Fruit fly (Drosophila melanogaster) whole organism, embryonic: ENCODE data around the gene Gr28a.
A peak's percentile ranks its signal among the peaks of the same experiment; 100 is the strongest.

Experiments used
- Adf1 ChIP-seq: fragments of 200-800 bp; sonication (Bioruptor generic); IDR thresholded peaks from 2 replicates; pipeline ENCODE4 v1.3.6; 2022; ENCODE audit warnings: missing biosample characterization, missing genetic modification characterization
- Awh ChIP-seq: fragments of 200-800 bp; sonication (Bioruptor generic); IDR thresholded peaks from 2 replicates; pipeline ENCODE4, ENCODE4 v1.3.6; 2022; ENCODE audit warnings: missing biosample characterization, missing genetic modification characterization
- CG10147 ChIP-seq: fragments of 200-800 bp; sonication (Bioruptor generic); optimal IDR thresholded peaks from 2 replicates; lab custom pipeline; 2019; ENCODE audit warnings: missing biosample characterization, mild to moderate bottlenecking, missing genetic modification characterization, moderate library complexity
- CG13287 ChIP-seq: fragments of 200-800 bp; sonication (Bioruptor generic); IDR thresholded peaks from 2 replicates; pipeline ENCODE4 v1.3.6; 2022; ENCODE audit warnings: missing biosample characterization, missing genetic modification characterization; ENCODE audit not compliant: partially characterized antibody
- CG14050 ChIP-seq: fragments of 200-800 bp; sonication (Bioruptor generic); IDR thresholded peaks from 3 replicates; pipeline ENCODE4 v1.3.6; 2022; ENCODE audit warnings: missing biosample characterization, missing genetic modification characterization
- CG14965 ChIP-seq: fragments of 200-800 bp; sonication (Bioruptor generic); optimal IDR thresholded peaks from 2 replicates; lab custom pipeline; 2016; ENCODE audit warnings: missing biosample characterization, missing genetic modification characterization, borderline replicate concordance
- CG15073 ChIP-seq: fragments of 200-800 bp; sonication (Bioruptor generic); optimal IDR thresholded peaks from 2 replicates; lab custom pipeline; 2016; ENCODE audit warnings: missing biosample characterization, missing genetic modification characterization
- CG17385 ChIP-seq: fragments of 200-800 bp; sonication (Bioruptor generic); optimal IDR thresholded peaks from 3 replicates; lab custom pipeline; 2018; ENCODE audit warnings: missing biosample characterization, mild to moderate bottlenecking, missing genetic modification characterization
- CG17829 ChIP-seq: fragments of 200-800 bp; optimal IDR thresholded peaks from 2 replicates; lab custom pipeline; 2019; ENCODE audit warnings: missing biosample characterization, mild to moderate bottlenecking, missing genetic modification characterization, moderate library complexity
- CG1832 ChIP-seq: fragments of 200-800 bp; sonication (Bioruptor generic); optimal IDR thresholded peaks from 2 replicates; lab custom pipeline; 2017; ENCODE audit warnings: missing biosample characterization, mild to moderate bottlenecking, missing genetic modification characterization, inconsistent platforms
- CG18764 ChIP-seq: fragments of 200-800 bp; sonication (Bioruptor generic); optimal IDR thresholded peaks from 3 replicates; lab custom pipeline; 2016; ENCODE audit warnings: missing biosample characterization, missing genetic modification characterization
- CG31224 ChIP-seq: fragments of 200-800 bp; sonication (Bioruptor generic); IDR thresholded peaks from 2 replicates; pipeline ENCODE4 v1.3.6; 2022; ENCODE audit warnings: missing biosample characterization, missing genetic modification characterization
- CG32767 ChIP-seq: fragments of 200-800 bp; sonication (Bioruptor generic); IDR thresholded peaks from 2 replicates; pipeline ENCODE4 v1.3.6; 2022; ENCODE audit warnings: missing biosample characterization, missing genetic modification characterization
- CG4282 ChIP-seq: fragments of 200-800 bp; sonication (Bioruptor generic); optimal IDR thresholded peaks from 2 replicates; lab custom pipeline; 2016; ENCODE audit warnings: missing biosample characterization, missing genetic modification characterization
- CG4404 ChIP-seq: fragments of 200-800 bp; sonication (Bioruptor generic); IDR thresholded peaks from 2 replicates; pipeline ENCODE4 v1.3.6; 2022; ENCODE audit warnings: missing biosample characterization, missing genetic modification characterization
- CG7357 ChIP-seq: fragments of 200-800 bp; sonication (Bioruptor generic); IDR thresholded peaks from 3 replicates; pipeline ENCODE4 v1.3.6; 2022; ENCODE audit warnings: missing biosample characterization, missing genetic modification characterization
- CG7372 ChIP-seq: fragments of 200-800 bp; sonication (Bioruptor generic); IDR thresholded peaks from 2 replicates; pipeline ENCODE4 v1.3.6; 2022; ENCODE audit warnings: missing biosample characterization, missing genetic modification characterization
- CG8281 ChIP-seq: fragments of 200-800 bp; sonication (Bioruptor generic); optimal IDR thresholded peaks from 2 replicates; lab custom pipeline; 2018; ENCODE audit warnings: missing biosample characterization, mild to moderate bottlenecking, missing genetic modification characterization, moderate library complexity
- CG8924 ChIP-seq: fragments of 200-800 bp; optimal IDR thresholded peaks from 3 replicates; lab custom pipeline; 2019; ENCODE audit warnings: missing biosample characterization, mild to moderate bottlenecking, missing genetic modification characterization, moderate library complexity
- Camta ChIP-seq: fragments of 200-800 bp; sonication (Bioruptor generic); optimal IDR thresholded peaks from 2 replicates; lab custom pipeline; 2016; ENCODE audit warnings: missing biosample characterization, missing genetic modification characterization
- Dp ChIP-seq: fragments of 200-800 bp; sonication (Bioruptor generic); optimal IDR thresholded peaks from 2 replicates; lab custom pipeline; 2018; ENCODE audit warnings: missing biosample characterization, mild to moderate bottlenecking, missing genetic modification characterization, moderate library complexity
- Fer1 ChIP-seq: fragments of 200-800 bp; sonication (Bioruptor generic); optimal IDR thresholded peaks from 2 replicates; lab custom pipeline; 2017; ENCODE audit warnings: missing biosample characterization, mild to moderate bottlenecking, missing genetic modification characterization
- Gsc ChIP-seq: fragments of 200-800 bp; sonication (Bioruptor generic); IDR thresholded peaks from 2 replicates; pipeline ENCODE4 v1.3.6; 2022; ENCODE audit warnings: missing biosample characterization, missing genetic modification characterization
- HLH4C ChIP-seq: fragments of 200-800 bp; sonication (Bioruptor generic); IDR thresholded peaks from 3 replicates; pipeline ENCODE4 v1.3.6; 2022; ENCODE audit warnings: missing biosample characterization, missing genetic modification characterization; ENCODE audit not compliant: partially characterized antibody
- Jarid2 ChIP-seq: fragments of 200-800 bp; sonication (Bioruptor generic); optimal IDR thresholded peaks from 3 replicates; lab custom pipeline; 2017; ENCODE audit warnings: mild to moderate bottlenecking, missing biosample characterization, missing genetic modification reagents, missing genetic modification characterization
- MESR4 ChIP-seq: fragments of 200-800 bp; sonication (Bioruptor generic); optimal IDR thresholded peaks from 2 replicates; lab custom pipeline; 2018; ENCODE audit warnings: missing biosample characterization, mild to moderate bottlenecking, missing genetic modification characterization, moderate library complexity
- Max ChIP-seq: fragments of 200-800 bp; sonication (Bioruptor generic); optimal IDR thresholded peaks from 2 replicates; lab custom pipeline; 2016; ENCODE audit warnings: missing biosample characterization, mild to moderate bottlenecking, missing genetic modification characterization
- Mrtf ChIP-seq: fragments of 200-800 bp; sonication (Bioruptor generic); IDR thresholded peaks from 3 replicates; pipeline ENCODE4 v1.3.6; 2022; ENCODE audit warnings: missing biosample characterization, missing genetic modification characterization
- NFAT ChIP-seq: fragments of 200-800 bp; sonication (Bioruptor generic); IDR thresholded peaks from 2 replicates; pipeline ENCODE4 v1.3.6; 2022; ENCODE audit warnings: missing biosample characterization, missing genetic modification characterization
- Nf-YC ChIP-seq: fragments of 200-800 bp; optimal IDR thresholded peaks from 3 replicates; lab custom pipeline; 2019; ENCODE audit warnings: missing biosample characterization, mild to moderate bottlenecking, missing genetic modification characterization, moderate library complexity
- Scr ChIP-seq: fragments of 200-800 bp; sonication (Bioruptor generic); IDR thresholded peaks from 2 replicates; pipeline ENCODE4 v1.3.6; 2022; ENCODE audit warnings: missing biosample characterization, missing genetic modification characterization; ENCODE audit not compliant: partially characterized antibody
- Xrp1 ChIP-seq: fragments of 200-800 bp; sonication (Bioruptor generic); IDR thresholded peaks from 2 replicates; pipeline ENCODE4 v1.3.6; 2022; ENCODE audit warnings: missing biosample characterization, missing genetic modification characterization
- abd-A ChIP-seq: fragments of 200-800 bp; sonication (Bioruptor generic); optimal IDR thresholded peaks from 3 replicates; lab custom pipeline; 2019; ENCODE audit warnings: missing biosample characterization, mild to moderate bottlenecking, missing genetic modification characterization, moderate library complexity
- bowl ChIP-seq: fragments of 200-800 bp; sonication (Bioruptor generic); IDR thresholded peaks from 2 replicates; pipeline ENCODE4 v1.3.6; 2022; ENCODE audit warnings: missing biosample characterization, missing genetic modification characterization
- bsh ChIP-seq, 2 experiments: fragments of 200-800 bp; sonication (Bioruptor generic); optimal IDR thresholded peaks; 2 replicates each; lab custom pipeline; 2017 to 2018; ENCODE audit warnings: mild to moderate bottlenecking in 2 of 2, missing biosample characterization in 2 of 2, missing genetic modification characterization in 2 of 2, moderate library complexity in 1 of 2
- cg ChIP-seq: fragments of 200-800 bp; sonication (Bioruptor generic); optimal IDR thresholded peaks from 3 replicates; lab custom pipeline; 2019; ENCODE audit warnings: missing biosample characterization, mild to moderate bottlenecking, missing genetic modification characterization, moderate library complexity
- crc ChIP-seq: fragments of 200-800 bp; sonication (Bioruptor generic); optimal IDR thresholded peaks from 2 replicates; lab custom pipeline; 2016; ENCODE audit warnings: missing biosample characterization, missing genetic modification characterization
- dm ChIP-seq: fragments of 200-800 bp; sonication (Bioruptor generic); optimal IDR thresholded peaks from 3 replicates; lab custom pipeline; 2016; ENCODE audit warnings: missing biosample characterization, missing genetic modification characterization
- dmrt99B ChIP-seq: fragments of 200-800 bp; sonication (Bioruptor generic); optimal IDR thresholded peaks from 2 replicates; lab custom pipeline; 2018; ENCODE audit warnings: missing biosample characterization, mild to moderate bottlenecking, missing genetic modification characterization, moderate library complexity
- emc ChIP-seq: fragments of 200-800 bp; sonication (Bioruptor generic); optimal IDR thresholded peaks from 2 replicates; lab custom pipeline; 2016; ENCODE audit warnings: missing biosample characterization, missing genetic modification characterization
- fd64A ChIP-seq: fragments of 200-800 bp; sonication (Bioruptor generic); optimal IDR thresholded peaks from 3 replicates; lab custom pipeline; 2018; ENCODE audit warnings: missing biosample characterization, mild to moderate bottlenecking, missing genetic modification characterization
- gt ChIP-seq: fragments of 200-800 bp; sonication (Bioruptor generic); IDR thresholded peaks from 2 replicates; pipeline ENCODE4 v1.3.6; 2022; ENCODE audit warnings: missing biosample characterization, missing genetic modification characterization
- org-1 ChIP-seq: fragments of 200-800 bp; sonication (Bioruptor generic); optimal IDR thresholded peaks from 2 replicates; lab custom pipeline; 2017; ENCODE audit warnings: missing biosample characterization, missing genetic modification characterization
- otp ChIP-seq: fragments of 200-800 bp; sonication (Bioruptor generic); IDR thresholded peaks from 3 replicates; pipeline ENCODE4, ENCODE4 v1.3.6; 2022; ENCODE audit warnings: missing biosample characterization, missing genetic modification characterization
- sc ChIP-seq, 3 experiments: fragments of >200 bp in 2 of 3; fragments of 200-800 bp in 1 of 3; sonication (Bioruptor generic) in 1 of 3; optimal IDR thresholded peaks; 2 replicates in 2 of 3; 3 replicates in 1 of 3; lab custom pipeline; 2017; ENCODE audit warnings: mild to moderate bottlenecking in 1 of 3, missing biosample characterization in 1 of 3, missing genetic modification characterization in 1 of 3, missing genetic modification reagents in 1 of 3
- sens-2 ChIP-seq: fragments of 200-800 bp; sonication (Bioruptor generic); IDR thresholded peaks from 2 replicates; pipeline ENCODE4 v1.3.6; 2022; ENCODE audit warnings: missing biosample characterization, missing genetic modification characterization
- tna ChIP-seq: fragments of 200-800 bp; sonication (Bioruptor generic); IDR thresholded peaks from 2 replicates; pipeline ENCODE4 v1.3.6; 2022; ENCODE audit warnings: missing biosample characterization, missing genetic modification characterization; ENCODE audit not compliant: partially characterized antibody
- unc-4 ChIP-seq: fragments of 200-800 bp; sonication (Bioruptor generic); IDR thresholded peaks from 2 replicates; pipeline ENCODE4 v1.3.6; 2022; ENCODE audit warnings: missing biosample characterization, missing genetic modification characterization; ENCODE audit not compliant: partially characterized antibody

Gr28a gene

DNA sequence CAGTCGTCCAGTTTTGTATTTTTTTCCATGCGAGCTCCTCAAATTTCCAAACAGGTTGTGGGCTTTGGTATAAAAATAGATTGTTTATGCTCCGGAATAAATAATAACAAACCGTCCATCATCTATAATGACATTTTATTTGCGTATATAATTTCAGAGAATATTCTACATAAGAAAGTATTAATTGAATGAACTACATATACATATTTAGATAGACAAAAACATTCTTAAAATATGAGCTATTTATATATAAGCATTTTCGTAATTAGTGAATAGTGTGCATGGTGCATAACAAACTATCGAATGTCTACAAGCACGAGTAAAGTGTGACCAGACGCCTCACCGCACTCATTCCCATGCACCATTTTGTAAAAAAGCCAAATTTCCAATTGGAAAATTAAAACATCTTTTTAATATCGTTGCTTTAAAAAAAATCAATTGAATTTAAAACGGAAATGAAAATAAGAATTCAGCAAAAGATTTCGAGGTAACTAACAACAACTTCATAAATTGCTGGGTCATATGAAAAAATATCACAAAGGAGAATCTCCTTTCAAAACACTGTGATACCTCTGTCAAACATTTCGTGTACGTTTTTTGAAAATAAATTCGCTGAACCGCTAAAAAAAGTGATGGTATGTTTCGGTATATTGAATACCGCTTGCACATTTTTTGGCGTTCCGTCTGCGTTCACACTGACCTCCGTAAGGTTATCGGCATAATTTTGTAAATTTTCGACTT is 27.5 kb downstream of the Gr28a start, which contains the start of gene muc (continued):
- TF ChIP-seq Fer1 (GFP tag; lab: Kevin White, UChicago), result no peak
- TF ChIP-seq fd64A (GFP tag; lab: Kevin White, UChicago), result no peak
- no peak for TF ChIP-seq CG15073 (GFP tag; lab: Kevin White, UChicago)
- no peak for TF ChIP-seq CG4282 (GFP tag; lab: Kevin White, UChicago)
- TF ChIP-seq CG1832 (GFP tag; lab: Kevin White, UChicago), result no peak
- no peak for TF ChIP-seq CG14965 (GFP tag; lab: Kevin White, UChicago)
- TF ChIP-seq Adf1, result no peak
- TF ChIP-seq cg (GFP tag; lab: Kevin White, UChicago), result no peak
- TF ChIP-seq CG17829 (tag; lab: Kevin White, UChicago), result peak; percentile 51
- peak; percentile 33; the same call in 1 of the 2 replicates for TF ChIP-seq CG31224 (GFP tag; lab: Robert Waterston, UW)
- no peak for TF ChIP-seq Nf-YC (tag; lab: Kevin White, UChicago)
- no peak for TF ChIP-seq sc (optimal IDR thresholded peaks at IDR 0.05; lab: Kevin White, UChicago)
- TF ChIP-seq sc (GFP tag; optimal IDR thresholded peaks at IDR 0.05; lab: Kevin White, UChicago), result no peak
- TF ChIP-seq Scr (GFP tag; lab: Robert Waterston, UW), result peak; percentile 75
- TF ChIP-seq Xrp1, result peak; percentile 41; the same call in 1 of the 2 replicates
- no peak for TF ChIP-seq CG8281 (tag; lab: Kevin White, UChicago)
- peak; percentile 49 for TF ChIP-seq Dp (GFP tag; lab: Kevin White, UChicago)
- peak; percentile 7 for TF ChIP-seq CG18764 (GFP tag; lab: Kevin White, UChicago)
- peak; percentile 56 for TF ChIP-seq unc-4 (GFP tag; lab: Robert Waterston, UW)
- peak; percentile 11 for TF ChIP-seq CG10147
- peak; percentile 36 for TF ChIP-seq CG17385 (GFP tag; lab: Kevin White, UChicago)
- no peak for TF ChIP-seq otp (GFP tag; lab: Robert Waterston, UW)
- TF ChIP-seq gt, result no peak
- TF ChIP-seq bowl (GFP tag; lab: Robert Waterston, UW), result no peak
- no peak for TF ChIP-seq CG32767 (GFP tag; lab: Robert Waterston, UW)
- peak in 1 of 2 experiments; percentile 31 for TF ChIP-seq bsh (GFP tag; optimal IDR thresholded peaks at IDR 0.05; lab: Kevin White, UChicago)
- TF ChIP-seq dmrt99B (tag; lab: Kevin White, UChicago), result peak; percentile 31
- no peak for TF ChIP-seq tna (GFP tag; lab: Robert Waterston, UW)
- TF ChIP-seq sens-2, result no peak
- TF ChIP-seq CG14050 (GFP tag; lab: Robert Waterston, UW), result no peak
- no peak for TF ChIP-seq MESR4
- TF ChIP-seq dm, result no peak
- no peak for TF ChIP-seq Awh
- TF ChIP-seq emc, result no peak
- TF ChIP-seq Jarid2, result no peak
- TF ChIP-seq abd-A (tag; lab: Kevin White, UChicago), result peak; percentile 53
- TF ChIP-seq org-1 (GFP tag; lab: Kevin White, UChicago), result no peak
- no peak for TF ChIP-seq crc
- TF ChIP-seq CG7372, result 0 out of 2 replicates have a peak, but pooled peaks have one; percentile 18
- peak; percentile 41 for TF ChIP-seq CG8924 (tag; lab: Kevin White, UChicago)
- peak; percentile 95 for TF ChIP-seq CG7357 (GFP tag; lab: Robert Waterston, UW)
- TF ChIP-seq Camta, result peak; percentile 29
- TF ChIP-seq Gsc, result no peak
- TF ChIP-seq NFAT, result peak; percentile 55; the same call in 1 of the 2 replicates
- TF ChIP-seq Max (GFP tag; lab: Kevin White, UChicago), result no peak
- 0 out of 3 replicates have a peak, but pooled peaks have one; percentile 30 for TF ChIP-seq HLH4C
- no peak for TF ChIP-seq CG4404 (GFP tag; lab: Robert Waterston, UW)
- no peak; the same call in 2 of the 3 replicates for TF ChIP-seq Mrtf
- TF ChIP-seq CG13287 (GFP tag; lab: Robert Waterston, UW), result peak; percentile 70
